Fruit fly (Drosophila melanogaster): ENCODE results near the gene CG15818.

- TF ChIP-seq CG17806 (tag; optimal IDR thresholded peaks at IDR 0.05) = peak; percentile 67
- peak; percentile 58 for TF ChIP-seq CG34367 (tag; optimal IDR thresholded peaks at IDR 0.05)
- TF ChIP-seq EcR (GFP tag; optimal IDR thresholded peaks at IDR 0.05) = peak; percentile 85
- TF ChIP-seq fd96Ca (GFP tag; IDR thresholded peaks at IDR 0.05) = peak; percentile 86
- peak; percentile 84 for TF ChIP-seq CG15710 (tag; optimal IDR thresholded peaks at IDR 0.05)
- peak; percentile 35 for TF ChIP-seq D1 (tag; optimal IDR thresholded peaks at IDR 0.05)
- TF ChIP-seq gl (tag; optimal IDR thresholded peaks at IDR 0.05) = peak; percentile 73
- peak; percentile 73 for TF ChIP-seq Snoo (tag; optimal IDR thresholded peaks at IDR 0.05)
- TF ChIP-seq CG32121 (GFP tag; IDR thresholded peaks at IDR 0.05) = peak; percentile 86
Observed at dm6 chr2L:7423333-7423895, 12.7 kb downstream of the CG15818 start.
